Worm (Caenorhabditis elegans) whole organism, L1 larva: ENCODE results near the gene nlp-25.

ENCODE experiments used
- alr-1 ChIP-seq: fragments of 200-800 bp; sonication (Bioruptor generic); optimal IDR thresholded peaks from 2 replicates; lab custom pipeline; 2018; ENCODE audit warnings: borderline replicate concordance, mild to moderate bottlenecking, missing genetic modification characterization, missing compliant biosample characterization
- lin-35 ChIP-seq, 2 experiments: fragments of 150-350 bp; optimal IDR thresholded peaks; 2 replicates each; lab custom pipeline; 2014; ENCODE audit warnings: missing biosample characterization in 2 of 2, missing genetic modification characterization in 2 of 2, missing genetic modification reagents in 2 of 2
- nhr-19 ChIP-seq: fragments of 200-800 bp; sonication (Bioruptor generic); conservative IDR thresholded peaks from 2 replicates; pipeline ENCODE4 v1.3.6; 2022; ENCODE audit warnings: missing genetic modification characterization, missing compliant biosample characterization
- tlp-1 ChIP-seq: fragments of 150-350 bp; optimal IDR thresholded peaks from 2 replicates; lab custom pipeline; 2014; ENCODE audit warnings: missing biosample characterization, missing genetic modification characterization
- unc-62 ChIP-seq: fragments of 150-350 bp; optimal IDR thresholded peaks from 2 replicates; lab custom pipeline; 2014; ENCODE audit warnings: missing biosample characterization, missing genetic modification reagents, missing genetic modification characterization

ce11 chrV:19613161-19613560 is 7.2 kb downstream of the nlp-25 start, which contains the start of gene nlp-26:
- TF ChIP-seq lin-35 (GFP tag; optimal IDR thresholded peaks at IDR 0.05; lab: Kevin White, UChicago): no peak
- TF ChIP-seq alr-1 (tag; lab: Kevin White, UChicago): no peak
- TF ChIP-seq nhr-19 (GFP tag; lab: Robert Waterston, UW): no peak
- TF ChIP-seq unc-62 (GFP tag; lab: Kevin White, UChicago): no peak
- TF ChIP-seq tlp-1 (tag; lab: Kevin White, UChicago): no peak
